Fruit fly (Drosophila melanogaster): ENCODE data around the gene yellow-f.

yellow-f gene

DNA sequence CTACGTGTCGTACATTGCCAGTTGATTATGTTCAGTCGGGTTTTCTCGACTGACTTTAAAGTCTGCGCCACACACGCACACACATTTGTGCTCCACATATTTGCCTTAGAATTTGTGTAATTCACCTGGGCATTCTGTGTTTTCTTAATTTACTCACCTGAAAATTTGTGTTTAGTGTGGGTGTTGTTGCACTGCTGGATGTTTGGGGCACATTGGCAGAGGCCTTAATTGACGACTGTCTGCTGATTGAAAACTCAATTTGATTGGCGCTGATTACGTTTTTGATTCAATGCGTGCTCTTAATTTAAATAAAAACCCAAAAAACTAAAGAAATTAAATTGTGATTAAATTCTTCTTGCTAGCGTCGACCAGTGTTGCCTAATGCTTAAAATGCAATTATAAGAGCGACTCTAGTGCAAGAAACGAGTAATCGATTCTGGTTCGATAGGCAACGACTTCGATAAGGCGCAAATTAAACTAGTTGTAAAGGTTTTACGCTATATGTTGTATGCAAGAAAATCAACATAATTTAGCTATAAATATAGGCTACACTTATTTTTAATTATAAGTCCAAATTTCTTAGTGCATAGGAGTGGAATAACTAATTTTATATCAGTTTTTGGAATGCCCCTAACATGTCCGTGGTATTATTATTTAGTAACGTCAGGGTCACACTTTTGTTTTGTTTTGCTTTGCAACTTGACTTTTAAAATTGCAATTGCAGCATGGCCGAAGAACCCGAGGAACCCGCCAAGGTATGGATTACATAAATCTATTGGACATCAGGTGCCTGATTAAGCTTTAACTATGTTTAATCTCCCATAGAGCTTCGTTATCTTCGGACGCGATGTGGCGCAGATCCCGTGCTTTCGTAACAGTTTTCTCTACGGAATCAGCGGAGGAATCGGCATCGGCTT is 37.5 kb upstream of the yellow-f start, which contains the start of the genes CG46281 and CG46280 (continued):
- TF ChIP-seq Vsx2 (GFP tag; optimal IDR thresholded peaks at IDR 0.05; ENCODE audit: partially characterized antibody) (no peak), Hr83 (GFP tag; optimal IDR thresholded peaks at IDR 0.05; ENCODE audit: poor library complexity, severe bottlenecking) (no peak), Dfd (GFP tag; optimal IDR thresholded peaks at IDR 0.05) (no peak), tai (GFP tag; optimal IDR thresholded peaks at IDR 0.05) (no peak), ey (GFP tag; optimal IDR thresholded peaks at IDR 0.05) (no peak), Sp1 (GFP tag; optimal IDR thresholded peaks at IDR 0.05) (no peak), psq (GFP tag; optimal IDR thresholded peaks at IDR 0.05) (peak; percentile 40)

dm6 chr3R:13018995-13019394 is 26.0 kb upstream of the yellow-f start:
- TF ChIP-seq Hr83 (GFP tag; optimal IDR thresholded peaks at IDR 0.05; ENCODE audit: poor library complexity, severe bottlenecking) (no peak), dmrt93B (GFP tag; optimal IDR thresholded peaks at IDR 0.05) (no peak), tai (GFP tag; optimal IDR thresholded peaks at IDR 0.05) (no peak), h (GFP tag; optimal IDR thresholded peaks at IDR 0.05) (no peak), CG32264 (GFP tag; optimal IDR thresholded peaks at IDR 0.05) (no peak), fru (GFP tag; optimal IDR thresholded peaks at IDR 0.05) (no peak), Rel (GFP tag; optimal IDR thresholded peaks at IDR 0.05) (no peak), Rel (tag; optimal IDR thresholded peaks at IDR 0.05) (no peak), sv (GFP tag; optimal IDR thresholded peaks at IDR 0.05) (no peak), GATAd (GFP tag; optimal IDR thresholded peaks at IDR 0.05) (no peak)

dm6 chr3R:13018284-13018900 is 25.4 kb upstream of the yellow-f start:
- TF ChIP-seq Rel (GFP tag; optimal IDR thresholded peaks at IDR 0.05) (no peak), Rel (tag; optimal IDR thresholded peaks at IDR 0.05) (peak; percentile 73), h (GFP tag; optimal IDR thresholded peaks at IDR 0.05) (peak; percentile 73), pan (optimal IDR thresholded peaks at IDR 0.05) (no peak), dsf (GFP tag; optimal IDR thresholded peaks at IDR 0.05; ENCODE audit: borderline replicate concordance) (no peak), CG32264 (GFP tag; optimal IDR thresholded peaks at IDR 0.05) (no peak), Dif (GFP tag; optimal IDR thresholded peaks at IDR 0.05; ENCODE audit: partially characterized antibody) (no peak), sage (GFP tag; optimal IDR thresholded peaks at IDR 0.05) (no peak)

dm6 chr3R:13017623-13018036 is 24.6 kb upstream of the yellow-f start:
- TF ChIP-seq woc (GFP tag; optimal IDR thresholded peaks at IDR 0.05), result no peak
- no peak for TF ChIP-seq lola (GFP tag; optimal IDR thresholded peaks at IDR 0.05)
- peak; percentile 59 for TF ChIP-seq rgr (GFP tag; optimal IDR thresholded peaks at IDR 0.05)
- TF ChIP-seq h (GFP tag; optimal IDR thresholded peaks at IDR 0.05), result peak; percentile 50
- TF ChIP-seq br (GFP tag; optimal IDR thresholded peaks at IDR 0.05), result no peak
- TF ChIP-seq Rel (GFP tag; optimal IDR thresholded peaks at IDR 0.05), result no peak
- peak; percentile 93 for TF ChIP-seq Rel (tag; optimal IDR thresholded peaks at IDR 0.05)
- no peak for TF ChIP-seq sv (GFP tag; optimal IDR thresholded peaks at IDR 0.05)
- no peak for TF ChIP-seq dl (GFP tag; optimal IDR thresholded peaks at IDR 0.05; ENCODE audit: insufficient read depth in 1 of 2, partially characterized antibody in 2 of 2)
- no peak for TF ChIP-seq CrebA (GFP tag; optimal IDR thresholded peaks at IDR 0.05; ENCODE audit: borderline replicate concordance)
- TF ChIP-seq jim (GFP tag; optimal IDR thresholded peaks at IDR 0.05), result no peak

DNA sequence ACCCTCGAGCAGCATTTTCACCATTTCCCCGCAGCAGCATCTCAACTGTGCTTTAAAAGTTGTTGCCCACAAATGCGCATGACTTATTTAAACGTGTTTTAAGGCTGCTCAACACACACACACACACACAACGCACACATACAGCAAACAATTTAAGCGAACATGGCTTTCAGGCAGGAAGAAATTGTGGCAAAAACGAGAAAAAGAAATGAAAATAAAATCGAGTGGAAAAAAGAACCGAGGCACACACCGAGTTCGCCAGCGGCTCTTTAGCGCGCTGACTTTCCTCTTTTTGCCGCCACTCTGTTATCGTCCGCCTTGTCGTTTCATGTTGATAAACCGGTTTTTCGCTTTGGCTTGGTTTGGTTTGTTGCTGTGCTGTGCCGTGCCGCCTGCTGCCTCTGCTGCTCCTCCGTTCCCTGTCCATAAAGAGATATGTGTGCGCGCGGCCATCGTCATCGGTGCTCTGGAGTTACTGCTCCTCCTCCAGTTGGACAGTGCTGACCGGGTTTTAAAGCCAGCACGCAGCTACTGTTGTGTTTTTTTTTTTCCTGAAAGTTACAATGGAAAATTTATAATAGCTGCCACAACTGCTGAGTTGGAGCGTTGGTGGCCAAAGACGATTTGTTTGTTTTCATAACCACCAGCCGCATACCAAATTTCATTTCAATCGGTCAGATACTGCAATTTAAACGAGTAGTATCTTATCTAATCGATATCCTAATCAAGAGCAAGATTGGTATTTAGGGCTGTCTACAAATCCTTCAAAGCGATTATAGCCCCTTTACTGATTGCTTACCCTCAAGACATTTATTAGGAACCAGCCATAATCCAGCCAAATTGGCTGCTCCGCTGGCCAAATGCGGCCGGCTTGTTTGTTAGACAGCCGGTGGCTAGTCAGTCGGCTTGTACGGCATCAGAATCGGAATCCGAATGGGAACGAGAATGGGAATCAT is 23.1 kb upstream of the yellow-f start:
- TF ChIP-seq pan (optimal IDR thresholded peaks at IDR 0.05) (no peak), CG32264 (GFP tag; optimal IDR thresholded peaks at IDR 0.05) (peak; percentile 9), Hr83 (GFP tag; optimal IDR thresholded peaks at IDR 0.05; ENCODE audit: poor library complexity, severe bottlenecking) (peak; percentile 65), Rel (GFP tag; optimal IDR thresholded peaks at IDR 0.05) (peak; percentile 87), Rel (tag; optimal IDR thresholded peaks at IDR 0.05) (peak; percentile 73), lola (GFP tag; optimal IDR thresholded peaks at IDR 0.05) (no peak), GATAd (GFP tag; optimal IDR thresholded peaks at IDR 0.05) (no peak), jim (GFP tag; optimal IDR thresholded peaks at IDR 0.05) (peak; percentile 21), sv (GFP tag; optimal IDR thresholded peaks at IDR 0.05) (no peak), Hnf4 (GFP tag; optimal IDR thresholded peaks at IDR 0.05) (peak; percentile 16), Dfd (GFP tag; optimal IDR thresholded peaks at IDR 0.05) (no peak), br (GFP tag; optimal IDR thresholded peaks at IDR 0.05) (peak; percentile 36), usp (GFP tag; optimal IDR thresholded peaks at IDR 0.05) (no peak), HLH106 (tag; optimal IDR thresholded peaks at IDR 0.05) (peak; percentile 4), OdsH (GFP tag; optimal IDR thresholded peaks at IDR 0.05) (peak; percentile 11), dl (GFP tag; optimal IDR thresholded peaks at IDR 0.05; ENCODE audit: insufficient read depth in 1 of 2, partially characterized antibody in 2 of 2) (peak; percentile 60 to 71), rgr (GFP tag; optimal IDR thresholded peaks at IDR 0.05) (no peak), N (GFP tag; optimal IDR thresholded peaks at IDR 0.05) (no peak), Abd-B (GFP tag; optimal IDR thresholded peaks at IDR 0.05) (no peak), CrebA (GFP tag; optimal IDR thresholded peaks at IDR 0.05; ENCODE audit: borderline replicate concordance) (no peak), woc (GFP tag; optimal IDR thresholded peaks at IDR 0.05) (peak; percentile 87), tai (GFP tag; optimal IDR thresholded peaks at IDR 0.05) (peak; percentile 9), dsf (GFP tag; optimal IDR thresholded peaks at IDR 0.05; ENCODE audit: borderline replicate concordance) (no peak), Jra (GFP tag; optimal IDR thresholded peaks at IDR 0.05) (peak; percentile 25), dmrt93B (GFP tag; optimal IDR thresholded peaks at IDR 0.05) (no peak)

All from whole organism, wandering third instar larva.